Fruit fly (Drosophila melanogaster) whole organism, pupa: ENCODE measurements around the gene D12.

Experiments
- CG10348 ChIP-seq: fragments of 200-800 bp; sonication (Bioruptor generic); IDR thresholded peaks from 2 replicates; pipeline ENCODE4 v1.3.6; 2022; ENCODE audit warnings: missing biosample characterization, missing genetic modification characterization
- CG12605 ChIP-seq: fragments of 200-800 bp; sonication (Bioruptor generic); IDR thresholded peaks from 2 replicates; pipeline ENCODE4 v1.3.6; 2022; ENCODE audit warnings: missing biosample characterization, missing genetic modification characterization
- CG13204 ChIP-seq: fragments of 200-800 bp; sonication (Bioruptor generic); optimal IDR thresholded peaks from 2 replicates; lab custom pipeline; 2018; ENCODE audit warnings: missing biosample characterization, mild to moderate bottlenecking, missing genetic modification characterization, moderate library complexity
- CG14655 ChIP-seq: fragments of 200-800 bp; sonication (Bioruptor generic); optimal IDR thresholded peaks from 3 replicates; lab custom pipeline; 2017; ENCODE audit warnings: mild to moderate bottlenecking, missing biosample characterization, missing genetic modification reagents, missing genetic modification characterization
- CG15710 ChIP-seq: fragments of 200-800 bp; sonication (Bioruptor generic); optimal IDR thresholded peaks from 2 replicates; lab custom pipeline; 2018; ENCODE audit warnings: missing biosample characterization, mild to moderate bottlenecking, missing genetic modification characterization, moderate library complexity
- CG17806 ChIP-seq: fragments of 200-800 bp; sonication (Bioruptor generic); optimal IDR thresholded peaks from 2 replicates; lab custom pipeline; 2018; ENCODE audit warnings: missing biosample characterization, mild to moderate bottlenecking, missing genetic modification characterization, moderate library complexity
- CG32121 ChIP-seq: fragments of 200-800 bp; sonication (Bioruptor generic); IDR thresholded peaks from 2 replicates; pipeline ENCODE4 v1.3.6; 2022; ENCODE audit warnings: missing biosample characterization, missing genetic modification characterization
- CG34367 ChIP-seq: fragments of 200-800 bp; sonication (Bioruptor generic); optimal IDR thresholded peaks from 2 replicates; lab custom pipeline; 2018; ENCODE audit warnings: missing biosample characterization, mild to moderate bottlenecking, missing genetic modification characterization
- CG4496 ChIP-seq: fragments of 200-800 bp; sonication (Bioruptor generic); IDR thresholded peaks from 3 replicates; pipeline ENCODE4 v1.3.6; 2022; ENCODE audit warnings: missing biosample characterization, missing genetic modification characterization
- CG8159 ChIP-seq: fragments of 200-800 bp; sonication (Bioruptor generic); optimal IDR thresholded peaks from 3 replicates; lab custom pipeline; 2018; ENCODE audit warnings: missing biosample characterization, mild to moderate bottlenecking, missing genetic modification characterization, moderate library complexity
- CG8301 ChIP-seq: fragments of 200-800 bp; sonication (Bioruptor generic); optimal IDR thresholded peaks from 2 replicates; lab custom pipeline; 2018; ENCODE audit warnings: missing biosample characterization, mild to moderate bottlenecking, missing genetic modification characterization
- CG9948 ChIP-seq: fragments of 200-800 bp; sonication (Bioruptor generic); optimal IDR thresholded peaks from 2 replicates; lab custom pipeline; 2018; ENCODE audit warnings: missing biosample characterization, mild to moderate bottlenecking, missing genetic modification characterization, moderate library complexity
- D1 ChIP-seq: fragments of 200-800 bp; sonication (Bioruptor generic); optimal IDR thresholded peaks from 2 replicates; lab custom pipeline; 2018; ENCODE audit warnings: missing biosample characterization, mild to moderate bottlenecking, missing genetic modification characterization, moderate library complexity
- EcR ChIP-seq: fragments of 200-800 bp; sonication (Bioruptor generic); optimal IDR thresholded peaks from 3 replicates; lab custom pipeline; 2019; ENCODE audit warnings: missing biosample characterization, missing genetic modification characterization, mild to moderate bottlenecking, moderate library complexity, missing genetic modification reagents
- Ets98B ChIP-seq: fragments of 200-800 bp; sonication (Bioruptor generic); IDR thresholded peaks from 2 replicates; pipeline ENCODE4 v1.3.6; 2022; ENCODE audit warnings: missing biosample characterization, missing genetic modification characterization
- Pif1A ChIP-seq: fragments of 200-800 bp; sonication (Bioruptor generic); optimal IDR thresholded peaks from 3 replicates; lab custom pipeline; 2016; ENCODE audit warnings: missing biosample characterization, missing genetic modification characterization
- Pif1B ChIP-seq: fragments of 200-800 bp; sonication (Bioruptor generic); optimal IDR thresholded peaks from 3 replicates; lab custom pipeline; 2016; ENCODE audit warnings: missing biosample characterization, missing genetic modification characterization
- Snoo ChIP-seq: fragments of 200-800 bp; sonication (Bioruptor generic); optimal IDR thresholded peaks from 3 replicates; lab custom pipeline; 2017; ENCODE audit warnings: missing biosample characterization, mild to moderate bottlenecking, missing genetic modification characterization, inconsistent platforms
- fd96Ca ChIP-seq: fragments of 200-800 bp; sonication (Bioruptor generic); IDR thresholded peaks from 3 replicates; pipeline ENCODE4 v1.3.6; 2022; ENCODE audit warnings: missing biosample characterization, missing genetic modification characterization
- gl ChIP-seq: fragments of 200-800 bp; sonication (Bioruptor generic); optimal IDR thresholded peaks from 2 replicates; lab custom pipeline; 2018; ENCODE audit warnings: missing biosample characterization, mild to moderate bottlenecking, missing genetic modification characterization
- rn ChIP-seq: fragments of 200-800 bp; sonication (Bioruptor generic); IDR thresholded peaks from 2 replicates; pipeline ENCODE4 v1.3.6; 2022; ENCODE audit warnings: missing biosample characterization, missing genetic modification characterization

The D12 gene

DNA sequence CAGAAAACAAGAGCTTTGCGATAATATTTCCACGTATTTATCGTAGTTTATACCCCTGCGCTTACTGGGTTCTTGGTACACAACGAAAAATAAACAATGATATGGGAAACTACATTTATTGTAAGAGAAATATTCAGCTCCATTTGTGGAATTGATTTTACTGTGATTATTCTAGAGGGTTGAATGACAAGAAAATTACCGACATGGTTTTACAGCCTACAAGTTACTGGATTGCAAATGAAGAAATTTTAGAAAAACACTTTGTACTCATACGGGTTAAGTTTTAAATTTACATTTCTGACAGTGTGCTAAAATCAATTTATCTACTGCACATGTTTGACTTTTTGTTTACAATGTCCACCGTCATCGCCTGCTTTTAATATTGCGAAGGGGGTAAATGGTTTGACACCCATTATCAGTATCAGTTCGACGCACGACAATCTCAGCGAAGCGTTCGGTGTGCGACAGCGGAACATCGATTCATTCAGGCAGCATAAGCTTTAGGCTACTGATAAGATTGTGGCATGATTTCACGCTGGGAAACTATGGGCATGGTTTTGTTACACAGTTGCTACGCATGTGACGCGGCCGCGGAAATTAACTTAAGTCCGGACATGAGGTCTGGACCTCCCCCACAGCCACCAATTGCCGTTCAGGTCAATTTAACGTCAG lies 24.8 kb upstream of the D12 start:
- TF ChIP-seq CG34367 (no peak), CG15710 (tag; lab: Kevin White, UChicago) (peak; percentile 10), CG8159 (tag; lab: Kevin White, UChicago) (peak; percentile 33), CG4496 (GFP tag; lab: Robert Waterston, UW) (no peak), fd96Ca (GFP tag; lab: Robert Waterston, UW) (0 out of 3 replicates have a peak, but pooled peaks have one; percentile 11), CG14655 (peak; percentile 22), rn (no peak), EcR (GFP tag; lab: Kevin White, UChicago) (peak; percentile 44), CG10348 (no peak), CG9948 (tag; lab: Kevin White, UChicago) (peak; percentile 34), Pif1B (GFP tag; lab: Kevin White, UChicago) (no peak), CG17806 (tag; lab: Kevin White, UChicago) (peak; percentile 25), gl (tag; lab: Kevin White, UChicago) (no peak), Snoo (tag; lab: Kevin White, UChicago) (no peak), CG12605 (no peak), CG8301 (tag; lab: Kevin White, UChicago) (no peak), Ets98B (GFP tag; lab: Robert Waterston, UW) (no peak), CG13204 (no peak), D1 (tag; lab: Kevin White, UChicago) (no peak), CG32121 (GFP tag; lab: Robert Waterston, UW) (no peak), Pif1A (GFP tag; lab: Kevin White, UChicago) (peak; percentile 14)

DNA sequence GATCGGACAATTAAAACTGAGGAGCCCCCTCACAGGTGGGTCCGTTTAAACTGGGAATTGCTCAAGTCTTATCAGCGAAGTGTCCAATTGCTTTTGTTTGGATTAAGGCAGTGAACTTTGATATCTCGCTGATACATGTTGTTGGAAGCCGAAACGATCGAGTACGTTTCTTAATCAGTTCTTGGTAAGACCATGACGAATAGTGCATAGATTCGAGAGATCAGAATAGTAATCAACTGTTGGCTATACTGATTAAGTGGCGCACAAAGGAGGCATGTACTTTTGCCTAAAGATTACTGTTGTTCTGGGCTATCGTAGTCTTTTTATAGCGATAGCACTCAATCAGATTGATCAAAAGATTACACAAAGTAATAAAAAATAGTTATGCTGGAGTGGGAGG lies 14.3 kb upstream of the D12 start:
- TF ChIP-seq CG4496 (GFP tag; lab: Robert Waterston, UW) (no peak), EcR (GFP tag; lab: Kevin White, UChicago) (no peak), CG12605 (no peak), CG17806 (tag; lab: Kevin White, UChicago) (no peak), CG8159 (tag; lab: Kevin White, UChicago) (no peak), CG13204 (no peak), D1 (tag; lab: Kevin White, UChicago) (no peak), Ets98B (GFP tag; lab: Robert Waterston, UW) (no peak), CG32121 (GFP tag; lab: Robert Waterston, UW) (no peak), Pif1B (GFP tag; lab: Kevin White, UChicago) (no peak), CG9948 (tag; lab: Kevin White, UChicago) (no peak), CG8301 (tag; lab: Kevin White, UChicago) (no peak), Pif1A (GFP tag; lab: Kevin White, UChicago) (no peak)

DNA sequence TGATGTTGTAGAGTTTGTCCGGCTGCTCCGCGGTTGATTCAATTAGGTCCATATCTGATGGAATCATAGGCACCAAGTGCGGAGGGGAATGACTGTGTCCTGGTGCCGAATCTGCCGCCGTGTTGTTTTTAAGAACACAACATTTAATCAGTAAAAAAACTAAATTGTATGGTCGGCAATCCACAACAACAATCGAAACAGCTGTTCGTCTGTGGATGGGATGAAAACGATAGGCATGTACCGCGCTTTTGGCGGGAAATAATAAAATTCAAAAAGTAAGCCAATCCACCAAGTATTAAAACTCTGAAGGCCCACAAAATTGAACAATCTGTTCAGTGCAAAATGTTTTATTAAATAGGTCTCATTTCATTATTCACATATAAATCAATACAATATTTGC lies 12.2 kb upstream of the D12 start, which contains the start of gene Aasdh:
Gene Aasdh, minus strand, starts transcription at position 219 of the 400 bp plus-strand sequence.
- TF ChIP-seq CG13204: no peak
- TF ChIP-seq CG34367: no peak
- TF ChIP-seq fd96Ca (GFP tag; lab: Robert Waterston, UW): no peak
- no peak for TF ChIP-seq D1 (tag; lab: Kevin White, UChicago)
- no peak for TF ChIP-seq Ets98B (GFP tag; lab: Robert Waterston, UW)
- TF ChIP-seq, all 21 proteins: peak for 0

DNA sequence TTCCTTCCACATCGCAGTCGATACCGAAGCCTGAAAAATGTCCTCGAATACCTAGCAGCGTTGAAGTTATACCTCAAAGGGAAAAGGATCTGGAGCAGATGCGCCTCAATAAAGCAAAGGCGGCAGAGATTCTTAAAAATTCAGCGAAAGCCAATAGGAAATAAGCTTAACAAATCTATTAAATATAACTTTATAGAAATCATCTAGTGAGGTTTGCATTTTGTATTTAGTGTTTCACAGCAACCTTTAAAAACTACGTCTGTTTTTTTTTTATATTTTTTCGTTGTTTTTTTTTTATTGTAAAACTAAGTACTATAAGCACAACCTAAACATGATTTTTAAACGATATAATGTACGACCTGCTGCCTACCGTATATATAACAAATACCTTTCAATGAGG lies 5.0 kb upstream of the D12 start, which contains the start of gene CG31897:
Gene CG31897, plus strand, starts transcription at position 301 of the 400 bp plus-strand sequence.
- TF ChIP-seq D1 (tag; lab: Kevin White, UChicago) (no peak), CG17806 (tag; lab: Kevin White, UChicago) (no peak), gl (tag; lab: Kevin White, UChicago) (no peak), Pif1A (GFP tag; lab: Kevin White, UChicago) (no peak), fd96Ca (GFP tag; lab: Robert Waterston, UW) (no peak), CG15710 (tag; lab: Kevin White, UChicago) (no peak), CG12605 (no peak)

DNA sequence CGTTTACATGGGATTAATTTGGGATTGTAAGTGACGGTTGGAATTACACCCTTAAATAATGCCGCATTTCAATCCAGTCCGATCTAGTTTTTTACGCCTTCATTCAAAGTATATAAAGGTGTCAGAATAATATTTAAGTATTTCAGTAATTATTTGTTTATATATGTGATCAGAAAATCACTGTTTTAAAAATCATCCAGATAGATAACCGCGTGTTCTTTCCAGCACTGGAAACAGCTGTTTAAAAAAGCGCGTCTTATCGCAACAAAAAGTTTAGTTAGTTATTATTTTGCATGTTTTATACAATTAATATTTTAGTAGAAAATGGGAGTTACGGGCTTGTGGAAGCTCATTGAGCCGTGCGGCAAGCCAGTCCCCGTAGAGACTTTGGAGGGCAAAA lies 887 bp upstream of the D12 start, which contains the start of gene mus201:
Gene mus201, plus strand, starts transcription at position 118 of the 400 bp plus-strand sequence.
- TF ChIP-seq gl (tag; lab: Kevin White, UChicago) (no peak), Pif1B (GFP tag; lab: Kevin White, UChicago) (no peak), CG15710 (tag; lab: Kevin White, UChicago) (no peak), CG32121 (GFP tag; lab: Robert Waterston, UW) (no peak), CG34367 (no peak), CG14655 (no peak), CG17806 (tag; lab: Kevin White, UChicago) (no peak), rn (no peak), CG4496 (GFP tag; lab: Robert Waterston, UW) (no peak), CG9948 (tag; lab: Kevin White, UChicago) (no peak), CG13204 (no peak), D1 (tag; lab: Kevin White, UChicago) (no peak), EcR (GFP tag; lab: Kevin White, UChicago) (no peak), CG10348 (no peak), Ets98B (GFP tag; lab: Robert Waterston, UW) (no peak)
- TF ChIP-seq, all 21 proteins: peak for 0

DNA sequence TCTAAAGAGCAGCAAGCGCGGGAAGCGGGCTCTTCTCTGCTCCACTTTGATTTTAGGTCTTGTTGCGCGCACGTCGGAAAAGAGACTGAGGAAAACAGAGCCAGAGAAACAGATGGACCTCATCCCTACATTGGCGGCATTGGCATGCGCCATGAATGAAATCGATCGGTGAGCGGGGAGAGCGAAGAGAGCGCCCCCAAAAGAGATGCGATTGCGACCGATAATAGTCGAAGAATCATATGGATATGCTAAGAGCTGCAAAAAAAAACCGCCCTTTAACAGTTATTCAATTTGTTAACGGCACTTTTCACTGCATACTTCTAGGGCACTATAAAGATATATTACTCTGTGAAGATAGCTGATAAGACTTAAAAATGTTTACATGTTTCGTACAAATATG lies 3.7 kb downstream of the D12 start, which contains the start of gene grk:
Gene grk, minus strand, starts transcription at position 87 of the 400 bp plus-strand sequence.
- TF ChIP-seq gl (tag; lab: Kevin White, UChicago) (no peak), CG8301 (tag; lab: Kevin White, UChicago) (no peak), Pif1B (GFP tag; lab: Kevin White, UChicago) (no peak), rn (no peak), CG8159 (tag; lab: Kevin White, UChicago) (no peak), CG17806 (tag; lab: Kevin White, UChicago) (no peak), CG14655 (no peak), fd96Ca (GFP tag; lab: Robert Waterston, UW) (no peak), CG34367 (no peak), Pif1A (GFP tag; lab: Kevin White, UChicago) (no peak), CG13204 (no peak), CG32121 (GFP tag; lab: Robert Waterston, UW) (no peak), CG9948 (tag; lab: Kevin White, UChicago) (no peak), CG15710 (tag; lab: Kevin White, UChicago) (no peak), D1 (tag; lab: Kevin White, UChicago) (no peak)
